Worm (Caenorhabditis elegans) whole organism, young adult: ENCODE measurements around the gene srg-13.

ENCODE experiments used
- B0336.3 ChIP-seq: fragments of 200-800 bp; sonication (Bioruptor generic); IDR thresholded peaks from 2 replicates; pipeline ENCODE4 v1.3.6; 2022; ENCODE audit warnings: missing genetic modification characterization, missing compliant biosample characterization
- C17E4.6 ChIP-seq: fragments of 200-800 bp; sonication (Bioruptor generic); IDR thresholded peaks from 2 replicates; pipeline ENCODE4 v1.3.6; 2022; ENCODE audit warnings: missing genetic modification reagents, missing genetic modification characterization, missing compliant biosample characterization
- F22D6.2 ChIP-seq: sonication (generic microtip); optimal IDR thresholded peaks from 2 replicates; lab custom pipeline; 2016; ENCODE audit warnings: mild to moderate bottlenecking, missing genetic modification characterization, missing compliant biosample characterization
- F49E8.2 ChIP-seq: sonication (generic microtip); optimal IDR thresholded peaks from 3 replicates; lab custom pipeline; 2017; ENCODE audit warnings: missing genetic modification characterization, mild to moderate bottlenecking, missing compliant biosample characterization, antibody characterized with exemption, moderate library complexity; ENCODE audit not compliant: insufficient read depth
- F52B5.7 ChIP-seq: sonication (generic microtip); optimal IDR thresholded peaks from 2 replicates; lab custom pipeline; 2016; ENCODE audit warnings: mild to moderate bottlenecking, missing genetic modification characterization, missing compliant biosample characterization
- F57C9.4 ChIP-seq: sonication (generic microtip); optimal IDR thresholded peaks from 2 replicates; lab custom pipeline; 2017; ENCODE audit warnings: mild to moderate bottlenecking, missing genetic modification characterization, missing compliant biosample characterization
- ZK185.1 ChIP-seq: sonication (generic microtip); optimal IDR thresholded peaks from 2 replicates; lab custom pipeline; 2016; ENCODE audit warnings: mild to moderate bottlenecking, missing genetic modification characterization, missing compliant biosample characterization; ENCODE audit not compliant: poor library complexity, severe bottlenecking
- ama-1 ChIP-seq, 3 experiments: fragments of 150-350 bp in 1 of 3; sonication (generic microtip) in 2 of 3; optimal IDR thresholded peaks; 2 replicates each; lab custom pipeline; 2014 to 2018; ENCODE audit warnings: missing biosample characterization in 2 of 3, missing genetic modification characterization in 2 of 3, missing genetic modification reagents in 2 of 3
- aptf-2 ChIP-seq: fragments of 200-800 bp; sonication (Bioruptor generic); conservative IDR thresholded peaks from 2 replicates; pipeline ENCODE4 v1.3.6; 2022; ENCODE audit warnings: missing genetic modification reagents, missing genetic modification characterization, missing compliant biosample characterization
- aptf-3 ChIP-seq: fragments of 200-800 bp; sonication (Bioruptor generic); IDR thresholded peaks from 2 replicates; pipeline ENCODE4 v1.3.6; 2022; ENCODE audit warnings: missing genetic modification characterization, missing compliant biosample characterization
- atf-7 ChIP-seq: sonication (generic microtip); optimal IDR thresholded peaks from 2 replicates; lab custom pipeline; 2017; ENCODE audit warnings: mild to moderate bottlenecking, missing genetic modification characterization, missing compliant biosample characterization
- athp-1 ChIP-seq: sonication (generic microtip); optimal IDR thresholded peaks from 2 replicates; lab custom pipeline; 2017; ENCODE audit warnings: mild to moderate bottlenecking, missing genetic modification characterization, missing compliant biosample characterization
- bed-2 ChIP-seq: fragments of 200-800 bp; sonication (Bioruptor generic); IDR thresholded peaks from 2 replicates; pipeline ENCODE4 v1.3.6; 2022; ENCODE audit warnings: missing genetic modification reagents, missing genetic modification characterization, missing compliant biosample characterization
- ceh-27 ChIP-seq: fragments of 200-800 bp; sonication (Bioruptor generic); optimal IDR thresholded peaks from 2 replicates; lab custom pipeline; 2018; ENCODE audit warnings: mild to moderate bottlenecking, missing genetic modification characterization, moderate library complexity, missing compliant biosample characterization
- chd-7 ChIP-seq: sonication (generic microtip); optimal IDR thresholded peaks from 2 replicates; lab custom pipeline; 2016; ENCODE audit warnings: mild to moderate bottlenecking, missing genetic modification characterization, moderate library complexity, missing compliant biosample characterization
- dox-1 ChIP-seq: fragments of 200-800 bp; sonication (Bioruptor generic); IDR thresholded peaks from 2 replicates; pipeline ENCODE4 v1.3.6; 2022; ENCODE audit warnings: missing genetic modification reagents, missing genetic modification characterization, missing compliant biosample characterization
- ekl-4 ChIP-seq: fragments of 200-800 bp; sonication (Bioruptor generic); IDR thresholded peaks from 2 replicates; pipeline ENCODE4 v1.3.6; 2022; ENCODE audit warnings: missing genetic modification reagents, missing genetic modification characterization, missing compliant biosample characterization
- hmg-1.2 ChIP-seq: fragments of 200-800 bp; sonication (Bioruptor generic); IDR thresholded peaks from 2 replicates; pipeline ENCODE4 v1.3.6; 2022; ENCODE audit warnings: missing genetic modification reagents, missing genetic modification characterization, missing compliant biosample characterization
- hmg-20 ChIP-seq: fragments of 200-800 bp; sonication (Bioruptor generic); IDR thresholded peaks from 2 replicates; pipeline ENCODE4 v1.3.6; 2022; ENCODE audit warnings: missing genetic modification reagents, missing genetic modification characterization, missing compliant biosample characterization
- let-526 ChIP-seq: fragments of 200-800 bp; sonication (Bioruptor generic); IDR thresholded peaks from 2 replicates; pipeline ENCODE4 v1.3.6; 2022; ENCODE audit warnings: missing genetic modification reagents, missing genetic modification characterization, missing compliant biosample characterization
- lin-54 ChIP-seq: fragments of 200-800 bp; sonication (Bioruptor generic); optimal IDR thresholded peaks from 2 replicates; lab custom pipeline; 2018; ENCODE audit warnings: mild to moderate bottlenecking, missing genetic modification characterization, missing compliant biosample characterization
- madf-10 ChIP-seq: sonication (generic microtip); optimal IDR thresholded peaks from 2 replicates; lab custom pipeline; 2016; ENCODE audit warnings: mild to moderate bottlenecking, missing genetic modification characterization, missing compliant biosample characterization
- madf-3 ChIP-seq: fragments of 200-800 bp; sonication (Bioruptor generic); IDR thresholded peaks from 2 replicates; pipeline ENCODE4 v1.3.6; 2022; ENCODE audit warnings: missing genetic modification reagents, missing genetic modification characterization, missing compliant biosample characterization
- madf-6 ChIP-seq: fragments of 200-800 bp; sonication (Bioruptor generic); IDR thresholded peaks from 2 replicates; pipeline ENCODE4 v1.3.6; 2022; ENCODE audit warnings: missing genetic modification reagents, missing genetic modification characterization, missing compliant biosample characterization
- mel-28 ChIP-seq: sonication (generic microtip); optimal IDR thresholded peaks from 2 replicates; lab custom pipeline; 2016; ENCODE audit warnings: borderline replicate concordance, mild to moderate bottlenecking, missing genetic modification characterization, missing compliant biosample characterization
- mes-4 ChIP-seq: sonication (generic microtip); optimal IDR thresholded peaks from 2 replicates; lab custom pipeline; 2016; ENCODE audit warnings: missing genotype, missing genetic modification characterization, missing compliant biosample characterization
- nhr-120 ChIP-seq: fragments of 200-800 bp; sonication (Bioruptor generic); IDR thresholded peaks from 2 replicates; pipeline ENCODE4 v1.3.6; 2022; ENCODE audit warnings: missing genetic modification characterization, missing compliant biosample characterization
- nhr-27 ChIP-seq: fragments of 200-800 bp; sonication (Bioruptor generic); optimal IDR thresholded peaks from 2 replicates; lab custom pipeline; 2018; ENCODE audit warnings: mild to moderate bottlenecking, missing genetic modification characterization, moderate library complexity, missing compliant biosample characterization
- pha-4 ChIP-seq: fragments of 150-350 bp; sonication (generic microtip); optimal IDR thresholded peaks from 2 replicates; lab custom pipeline; 2014; ENCODE audit warnings: missing biosample characterization, missing genetic modification reagents, missing genetic modification characterization
- sptf-2 ChIP-seq: fragments of 200-800 bp; sonication (Bioruptor generic); optimal IDR thresholded peaks from 2 replicates; lab custom pipeline; 2018; ENCODE audit warnings: mild to moderate bottlenecking, missing genetic modification characterization, missing compliant biosample characterization
- tbp1 ChIP-seq: fragments of 200-800 bp; sonication (Bioruptor generic); optimal IDR thresholded peaks from 2 replicates; lab custom pipeline; 2018; ENCODE audit warnings: mild to moderate bottlenecking, missing genetic modification characterization, missing compliant biosample characterization
- tlf-1 ChIP-seq: fragments of 200-800 bp; sonication (Bioruptor generic); optimal IDR thresholded peaks from 2 replicates; lab custom pipeline; 2018; ENCODE audit warnings: mild to moderate bottlenecking, missing genetic modification characterization, missing compliant biosample characterization
- xnd-1 ChIP-seq: sonication (generic microtip); optimal IDR thresholded peaks from 2 replicates; lab custom pipeline; 2016; ENCODE audit warnings: missing genotype, missing genetic modification reagents, missing genetic modification characterization, missing compliant biosample characterization
- zfh-2 ChIP-seq: fragments of 200-800 bp; sonication (Bioruptor generic); conservative IDR thresholded peaks from 2 replicates; pipeline ENCODE4 v1.3.6; 2022; ENCODE audit warnings: missing genetic modification reagents, missing genetic modification characterization, missing compliant biosample characterization
- ztf-18 ChIP-seq: sonication (generic microtip); optimal IDR thresholded peaks from 2 replicates; lab custom pipeline; 2016; ENCODE audit warnings: missing genotype, mild to moderate bottlenecking, missing genetic modification characterization, missing compliant biosample characterization
- ztf-28 ChIP-seq: fragments of 200-800 bp; sonication (Bioruptor generic); IDR thresholded peaks from 2 replicates; pipeline ENCODE4 v1.3.6; 2022; ENCODE audit warnings: missing genetic modification reagents, missing genetic modification characterization, missing compliant biosample characterization
- ztf-3 ChIP-seq: fragments of 200-800 bp; sonication (Bioruptor generic); optimal IDR thresholded peaks from 2 replicates; lab custom pipeline; 2018; ENCODE audit warnings: mild to moderate bottlenecking, missing genetic modification characterization, missing compliant biosample characterization

srg-13 gene

ce11 chrIII:4695057-4695456, 23.0 kb downstream of the srg-13 start, which contains the start of gene T04A8.7:
T04A8.7 (plus strand) TSS chrIII:4695357.
- TF ChIP-seq sptf-2 (GFP tag; lab: Kevin White, UChicago), result no peak
- TF ChIP-seq bed-2, result no peak
- no peak for TF ChIP-seq F49E8.2
- no peak for TF ChIP-seq aptf-2 (GFP tag; lab: Robert Waterston, UW)
- no peak for TF ChIP-seq nhr-120 (GFP tag; lab: Robert Waterston, UW)
- no peak for TF ChIP-seq xnd-1 (tag; lab: Kevin White, UChicago)
- TF ChIP-seq nhr-27 (tag; lab: Kevin White, UChicago), result no peak
- TF ChIP-seq ama-1 (optimal IDR thresholded peaks at IDR 0.05; lab: Kevin White, UChicago), result no peak
- TF ChIP-seq ama-1 (GFP tag; optimal IDR thresholded peaks at IDR 0.05; lab: Kevin White, UChicago), result peak in 1 of 2 experiments; percentile 18
- TF ChIP-seq ztf-18, result peak; percentile 29
- TF ChIP-seq ceh-27 (GFP tag; lab: Kevin White, UChicago), result no peak
- TF ChIP-seq madf-10 (tag; lab: Kevin White, UChicago), result no peak
- TF ChIP-seq ztf-3, result no peak
- no peak for TF ChIP-seq pha-4 (tag; lab: Kevin White, UChicago)
- no peak for TF ChIP-seq B0336.3
- TF ChIP-seq ZK185.1 (tag; lab: Kevin White, UChicago), result no peak
- TF ChIP-seq ekl-4 (GFP tag; lab: Robert Waterston, UW), result 0 out of 2 replicates have a peak, but pooled peaks have one; percentile 20

- TF ChIP-seq C17E4.6 (GFP tag; lab: Robert Waterston, UW), result no peak
- no peak for TF ChIP-seq dox-1 (GFP tag; lab: Robert Waterston, UW)
- TF ChIP-seq atf-7 (tag; lab: Kevin White, UChicago), result no peak
These were observed 24.9 kb downstream of the srg-13 start for ce11 chrIII:4696903-4697302.

ce11 chrIII:4697819-4698218, 25.8 kb downstream of the srg-13 start, which contains the start of gene dnj-18:
dnj-18 (plus strand) TSS chrIII:4698119.
- TF ChIP-seq ztf-28, result no peak
- no peak for TF ChIP-seq hmg-1.2 (GFP tag; lab: Robert Waterston, UW)
- TF ChIP-seq hmg-20 (GFP tag; lab: Robert Waterston, UW), result no peak
- no peak for TF ChIP-seq mes-4 (tag; lab: Kevin White, UChicago)
- TF ChIP-seq lin-54, result no peak
- TF ChIP-seq F52B5.7 (tag; lab: Kevin White, UChicago), result no peak
- TF ChIP-seq tbp1 (GFP tag; lab: Kevin White, UChicago), result no peak
- TF ChIP-seq ZK185.1 (tag; lab: Kevin White, UChicago), result no peak

DNA sequence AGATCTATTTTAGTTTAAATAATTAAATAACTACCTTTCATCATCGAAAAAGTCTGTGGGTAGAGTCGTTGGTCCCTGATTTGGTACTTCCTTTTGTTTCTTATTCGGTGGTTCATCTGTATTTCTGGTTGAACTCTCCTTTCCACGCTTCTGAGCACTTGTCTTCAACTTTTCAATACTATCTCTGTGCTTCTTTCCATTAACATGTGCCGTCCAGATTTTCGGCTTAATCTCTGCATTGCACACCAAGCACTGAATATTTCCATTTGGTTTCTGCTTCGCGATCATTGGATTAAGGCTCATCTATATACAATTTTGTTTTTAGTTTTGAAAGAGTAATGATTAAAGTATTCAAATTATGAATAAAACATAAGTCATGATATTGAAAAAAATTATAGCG, 27.9 kb downstream of the srg-13 start, which contains the start of gene sel-13:
Gene sel-13 (minus strand): TSS at position 303 of the 400 bp plus-strand sequence.
- TF ChIP-seq aptf-3 (GFP tag; lab: Robert Waterston, UW) (no peak), dox-1 (GFP tag; lab: Robert Waterston, UW) (no peak), athp-1 (no peak), F22D6.2 (tag; lab: Kevin White, UChicago) (no peak), tlf-1 (GFP tag; lab: Kevin White, UChicago) (no peak), let-526 (no peak), madf-6 (GFP tag; lab: Robert Waterston, UW) (no peak), aptf-2 (GFP tag; lab: Robert Waterston, UW) (no peak), chd-7 (no peak), mel-28 (no peak), zfh-2 (GFP tag; lab: Robert Waterston, UW) (no peak), ZK185.1 (tag; lab: Kevin White, UChicago) (no peak), F57C9.4 (tag; lab: Kevin White, UChicago) (no peak), madf-3 (no peak)
